Fruit fly (Drosophila melanogaster) whole organism, embryonic: ENCODE measurements around the gene AsnRS.

ENCODE experiments used
- Bgb ChIP-seq: fragments of 200-800 bp; sonication (Bioruptor generic); IDR thresholded peaks from 2 replicates; pipeline ENCODE4 v1.3.6; 2022; ENCODE audit warnings: missing biosample characterization, missing genetic modification characterization; ENCODE audit not compliant: partially characterized antibody
- Blimp-1 ChIP-seq: fragments of 200-800 bp; sonication (Bioruptor generic); optimal IDR thresholded peaks from 3 replicates; lab custom pipeline; 2018; ENCODE audit warnings: missing biosample characterization, missing genetic modification characterization, mild to moderate bottlenecking, moderate library complexity, missing genetic modification reagents
- CG10321 ChIP-seq: fragments of 200-800 bp; sonication (Bioruptor generic); IDR thresholded peaks from 2 replicates; pipeline ENCODE4 v1.3.6; 2022; ENCODE audit warnings: missing biosample characterization, missing genetic modification characterization
- CG12071 ChIP-seq: fragments of 200-800 bp; sonication (Bioruptor generic); optimal IDR thresholded peaks from 3 replicates; lab custom pipeline; 2018; ENCODE audit warnings: missing biosample characterization, mild to moderate bottlenecking, missing genetic modification characterization
- CG12769 ChIP-seq: fragments of 200-800 bp; sonication (Bioruptor generic); optimal IDR thresholded peaks from 2 replicates; lab custom pipeline; 2019; ENCODE audit warnings: missing biosample characterization, mild to moderate bottlenecking, missing genetic modification characterization, moderate library complexity
- CG13287 ChIP-seq: fragments of 200-800 bp; sonication (Bioruptor generic); IDR thresholded peaks from 2 replicates; pipeline ENCODE4 v1.3.6; 2022; ENCODE audit warnings: missing biosample characterization, missing genetic modification characterization; ENCODE audit not compliant: partially characterized antibody
- CG15601 ChIP-seq: fragments of 200-800 bp; sonication (Bioruptor generic); optimal IDR thresholded peaks from 3 replicates; lab custom pipeline; 2019; ENCODE audit warnings: missing biosample characterization, mild to moderate bottlenecking, missing genetic modification characterization, moderate library complexity
- CG16813 ChIP-seq: fragments of 200-800 bp; sonication (Bioruptor generic); IDR thresholded peaks from 3 replicates; pipeline ENCODE4 v1.3.6; 2022; ENCODE audit warnings: missing biosample characterization, missing genetic modification characterization; ENCODE audit not compliant: partially characterized antibody
- CG17359 ChIP-seq: fragments of 200-800 bp; sonication (Bioruptor generic); optimal IDR thresholded peaks from 3 replicates; lab custom pipeline; 2018; ENCODE audit warnings: missing biosample characterization, mild to moderate bottlenecking, missing genetic modification characterization, moderate library complexity
- CG17829 ChIP-seq: fragments of 200-800 bp; optimal IDR thresholded peaks from 2 replicates; lab custom pipeline; 2019; ENCODE audit warnings: missing biosample characterization, mild to moderate bottlenecking, missing genetic modification characterization, moderate library complexity
- CG2129 ChIP-seq: fragments of 200-800 bp; sonication (Bioruptor generic); IDR thresholded peaks from 2 replicates; pipeline ENCODE4 v1.3.6; 2022; ENCODE audit warnings: missing biosample characterization, missing genetic modification characterization; ENCODE audit not compliant: partially characterized antibody
- CG32532 ChIP-seq: fragments of 200-800 bp; sonication (Bioruptor generic); IDR thresholded peaks from 2 replicates; pipeline ENCODE4 v1.3.6; 2022; ENCODE audit warnings: missing biosample characterization, missing genetic modification characterization
- CG4820 ChIP-seq: fragments of 200-800 bp; sonication (Bioruptor generic); optimal IDR thresholded peaks from 3 replicates; lab custom pipeline; 2016; ENCODE audit warnings: missing biosample characterization, missing genetic modification characterization
- CG6654 ChIP-seq: fragments of 200-800 bp; sonication (Bioruptor generic); optimal IDR thresholded peaks from 2 replicates; lab custom pipeline; 2017; ENCODE audit warnings: missing biosample characterization, mild to moderate bottlenecking, missing genetic modification characterization
- CrebB ChIP-seq: fragments of 200-800 bp; sonication (Bioruptor generic); optimal IDR thresholded peaks from 3 replicates; lab custom pipeline; 2018; ENCODE audit warnings: missing biosample characterization, mild to moderate bottlenecking, missing genetic modification characterization
- Dfd ChIP-seq, 2 experiments: fragments of >200 bp; optimal IDR thresholded peaks; 2 replicates each; lab custom pipeline; 2017; ENCODE audit warnings: missing biosample characterization in 2 of 2, missing genetic modification characterization in 2 of 2
- Elba2 ChIP-seq: fragments of 200-800 bp; sonication (Bioruptor generic); optimal IDR thresholded peaks from 3 replicates; lab custom pipeline; 2016; ENCODE audit warnings: missing biosample characterization, missing genetic modification characterization
- Lim3 ChIP-seq: fragments of 200-800 bp; sonication (Bioruptor generic); IDR thresholded peaks from 2 replicates; pipeline ENCODE4 v1.3.6; 2022; ENCODE audit warnings: missing biosample characterization, missing genetic modification characterization
- MESR4 ChIP-seq: fragments of 200-800 bp; sonication (Bioruptor generic); optimal IDR thresholded peaks from 2 replicates; lab custom pipeline; 2018; ENCODE audit warnings: missing biosample characterization, mild to moderate bottlenecking, missing genetic modification characterization, moderate library complexity
- Rfx ChIP-seq: fragments of 200-800 bp; sonication (Bioruptor generic); IDR thresholded peaks from 2 replicates; pipeline ENCODE4 v1.3.6; 2022; ENCODE audit warnings: missing biosample characterization, missing genetic modification characterization
- Side ChIP-seq: fragments of 200-800 bp; sonication (Bioruptor generic); optimal IDR thresholded peaks from 2 replicates; lab custom pipeline; 2016; ENCODE audit warnings: missing biosample characterization, missing genetic modification characterization
- Spps ChIP-seq: fragments of 200-800 bp; sonication (Bioruptor generic); optimal IDR thresholded peaks from 2 replicates; lab custom pipeline; 2018; ENCODE audit warnings: missing biosample characterization, mild to moderate bottlenecking, missing genetic modification characterization
- ab ChIP-seq: fragments of 200-800 bp; sonication (Bioruptor generic); optimal IDR thresholded peaks from 2 replicates; lab custom pipeline; 2016; ENCODE audit warnings: missing biosample characterization, missing genetic modification characterization
- amos ChIP-seq: fragments of 200-800 bp; sonication (Bioruptor generic); IDR thresholded peaks from 2 replicates; pipeline ENCODE4 v1.3.6; 2022; ENCODE audit warnings: missing biosample characterization, missing genetic modification characterization; ENCODE audit not compliant: partially characterized antibody
- eyg ChIP-seq: fragments of 200-800 bp; sonication (Bioruptor generic); optimal IDR thresholded peaks from 3 replicates; lab custom pipeline; 2016; ENCODE audit warnings: missing biosample characterization, missing genetic modification characterization
- fd64A ChIP-seq: fragments of 200-800 bp; sonication (Bioruptor generic); optimal IDR thresholded peaks from 3 replicates; lab custom pipeline; 2018; ENCODE audit warnings: missing biosample characterization, mild to moderate bottlenecking, missing genetic modification characterization
- ftz-f1 ChIP-seq: fragments of 200-800 bp; sonication (Bioruptor generic); optimal IDR thresholded peaks from 2 replicates; lab custom pipeline; 2016; ENCODE audit warnings: missing biosample characterization, missing genetic modification characterization
- gem ChIP-seq: fragments of 200-800 bp; sonication (Bioruptor generic); optimal IDR thresholded peaks from 2 replicates; lab custom pipeline; 2019; ENCODE audit warnings: missing biosample characterization, mild to moderate bottlenecking, missing genetic modification characterization, moderate library complexity
- gsb-n ChIP-seq: fragments of 200-800 bp; sonication (Bioruptor generic); optimal IDR thresholded peaks from 3 replicates; lab custom pipeline; 2018; ENCODE audit warnings: missing biosample characterization, mild to moderate bottlenecking, missing genetic modification characterization
- hbn ChIP-seq: fragments of 200-800 bp; sonication (Bioruptor generic); IDR thresholded peaks from 2 replicates; pipeline ENCODE4 v1.3.6; 2022; ENCODE audit warnings: missing biosample characterization, missing genetic modification characterization; ENCODE audit not compliant: partially characterized antibody
- knrl ChIP-seq: fragments of 200-800 bp; sonication (Bioruptor generic); IDR thresholded peaks from 3 replicates; pipeline ENCODE4 v1.3.6; 2022; ENCODE audit warnings: missing biosample characterization, missing genetic modification characterization; ENCODE audit not compliant: partially characterized antibody
- nerfin-2 ChIP-seq: fragments of 200-800 bp; sonication (Bioruptor generic); IDR thresholded peaks from 2 replicates; pipeline ENCODE4 v1.3.6; 2022; ENCODE audit warnings: missing biosample characterization, missing genetic modification characterization; ENCODE audit not compliant: partially characterized antibody
- pnt ChIP-seq: fragments of 200-800 bp; sonication (Bioruptor generic); optimal IDR thresholded peaks from 3 replicates; lab custom pipeline; 2016; ENCODE audit warnings: missing biosample characterization, missing genetic modification characterization
- pzg ChIP-seq: fragments of 200-800 bp; sonication (Bioruptor generic); optimal IDR thresholded peaks from 3 replicates; lab custom pipeline; 2018; ENCODE audit warnings: missing biosample characterization, mild to moderate bottlenecking, missing genetic modification characterization, moderate library complexity
- sens ChIP-seq: fragments of 200-800 bp; sonication (Bioruptor generic); peaks from one replicate; lab custom pipeline; 2016; ENCODE audit warnings: missing biosample characterization, missing genetic modification characterization
- so ChIP-seq: fragments of 200-800 bp; sonication (Bioruptor generic); IDR thresholded peaks from 3 replicates; pipeline ENCODE4 v1.3.6; 2022; ENCODE audit warnings: missing biosample characterization, missing genetic modification characterization
- stwl ChIP-seq: fragments of 200-800 bp; sonication (Bioruptor generic); optimal IDR thresholded peaks from 3 replicates; lab custom pipeline; 2018; ENCODE audit warnings: missing biosample characterization, mild to moderate bottlenecking, missing genetic modification characterization, moderate library complexity
- sug ChIP-seq: fragments of 200-800 bp; optimal IDR thresholded peaks from 2 replicates; lab custom pipeline; 2019; ENCODE audit warnings: missing biosample characterization, mild to moderate bottlenecking, missing genetic modification characterization, moderate library complexity
- tin ChIP-seq: fragments of 200-800 bp; sonication (Bioruptor generic); optimal IDR thresholded peaks from 3 replicates; lab custom pipeline; 2016; ENCODE audit warnings: missing biosample characterization, missing genetic modification characterization
- trem ChIP-seq: fragments of 200-800 bp; optimal IDR thresholded peaks from 3 replicates; lab custom pipeline; 2019; ENCODE audit warnings: missing biosample characterization, mild to moderate bottlenecking, missing genetic modification characterization, moderate library complexity
- unc-4 ChIP-seq: fragments of 200-800 bp; sonication (Bioruptor generic); IDR thresholded peaks from 2 replicates; pipeline ENCODE4 v1.3.6; 2022; ENCODE audit warnings: missing biosample characterization, missing genetic modification characterization; ENCODE audit not compliant: partially characterized antibody
- vvl ChIP-seq: fragments of 200-800 bp; sonication (Bioruptor generic); IDR thresholded peaks from 2 replicates; pipeline ENCODE4 v1.3.6; 2022; ENCODE audit warnings: missing biosample characterization, missing genetic modification characterization
- yki ChIP-seq: fragments of >200 bp; optimal IDR thresholded peaks from 3 replicates; lab custom pipeline; 2018

Gene AsnRS

DNA sequence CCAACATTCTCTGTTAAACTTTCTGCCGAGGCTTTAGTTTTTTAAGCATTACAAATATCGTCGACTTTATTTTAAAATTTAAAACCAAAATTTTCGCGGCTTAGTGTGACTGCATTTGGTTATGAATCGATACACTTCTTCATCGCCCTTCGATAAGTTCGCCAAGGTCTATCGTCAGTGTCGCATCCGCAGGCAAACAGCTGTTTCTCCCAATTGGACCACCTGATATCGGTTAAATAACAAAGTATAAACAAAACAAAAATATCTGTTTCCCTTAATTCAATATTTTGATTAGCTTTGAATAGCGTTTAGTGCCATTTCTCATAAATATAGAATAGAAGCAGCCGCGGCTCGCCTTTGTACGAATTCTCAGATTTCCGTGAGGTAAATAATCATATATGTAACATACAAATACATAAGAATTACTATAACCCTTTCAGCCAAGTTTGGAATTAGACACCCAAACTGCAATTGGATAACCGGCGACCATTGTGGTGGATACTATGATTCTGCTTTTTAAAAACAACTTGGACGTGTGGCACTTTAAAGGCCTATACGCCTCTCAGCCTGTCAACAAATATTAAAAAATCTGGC, 17.5 kb downstream of the AsnRS start, which contains the start of gene CG10561 (continued):
- TF ChIP-seq CrebB (tag; lab: Kevin White, UChicago) (no peak), sug (peak; percentile 21), ftz-f1 (no peak), fd64A (GFP tag; lab: Kevin White, UChicago) (no peak), unc-4 (peak; percentile 78), gsb-n (tag; lab: Kevin White, UChicago) (no peak), CG16813 (GFP tag; lab: Robert Waterston, UW) (peak; percentile 58; the same call in 2 of the 3 replicates), gem (tag; lab: Kevin White, UChicago) (no peak), Dfd (GFP tag; optimal IDR thresholded peaks at IDR 0.05; lab: Kevin White, UChicago) (no peak), amos (GFP tag; lab: Robert Waterston, UW) (peak; percentile 62; the same call in 1 of the 2 replicates), Rfx (GFP tag; lab: Robert Waterston, UW) (no peak), CG13287 (GFP tag; lab: Robert Waterston, UW) (peak; percentile 88), tin (GFP tag; lab: Kevin White, UChicago) (no peak), Spps (tag; lab: Kevin White, UChicago) (no peak), sens (GFP tag; lab: Kevin White, UChicago) (peak; percentile 60), ab (no peak), CG4820 (GFP tag; lab: Kevin White, UChicago) (no peak), pnt (GFP tag; lab: Kevin White, UChicago) (no peak), yki (lab: Kevin White, UChicago) (no peak), knrl (peak; percentile 53; the same call in 2 of the 3 replicates), CG10321 (GFP tag; lab: Robert Waterston, UW) (no peak), CG12769 (tag; lab: Kevin White, UChicago) (no peak), eyg (no peak), stwl (tag; lab: Kevin White, UChicago) (peak; percentile 68), trem (tag; lab: Kevin White, UChicago) (peak; percentile 41), nerfin-2 (GFP tag; lab: Robert Waterston, UW) (peak; percentile 71), CG6654 (GFP tag; lab: Kevin White, UChicago) (no peak), Bgb (GFP tag; lab: Robert Waterston, UW) (peak; percentile 70), hbn (peak; percentile 78), CG2129 (GFP tag; lab: Robert Waterston, UW) (peak; percentile 31; the same call in 1 of the 2 replicates), CG32532 (GFP tag; lab: Robert Waterston, UW) (no peak), pzg (GFP tag; lab: Kevin White, UChicago) (peak; percentile 79), CG15601 (tag; lab: Kevin White, UChicago) (no peak), CG17829 (tag; lab: Kevin White, UChicago) (no peak), MESR4 (peak; percentile 17), so (no peak), Elba2 (GFP tag; lab: Kevin White, UChicago) (peak; percentile 90)

DNA sequence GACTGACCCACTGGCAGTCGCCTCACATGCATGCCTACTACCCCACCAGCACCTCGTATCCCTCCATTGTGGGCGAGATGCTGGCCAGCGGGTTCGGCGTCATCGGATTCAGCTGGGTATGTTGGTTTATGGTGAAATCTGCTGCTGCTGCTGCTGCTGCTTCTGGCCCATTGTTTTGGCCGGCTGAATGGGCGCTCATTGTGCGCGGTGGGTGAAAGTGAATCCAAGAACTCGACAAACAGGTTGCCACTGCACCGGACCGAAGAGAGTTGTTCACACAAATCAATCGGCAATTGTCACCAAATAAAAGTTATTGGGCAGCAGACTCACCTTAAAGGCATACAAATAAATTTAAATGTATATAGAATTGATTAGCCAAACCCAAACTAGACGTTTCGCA, 19.6 kb downstream of the AsnRS start:
- TF ChIP-seq CG12071 (GFP tag; lab: Kevin White, UChicago) (no peak), vvl (GFP tag; lab: Robert Waterston, UW) (no peak), Side (GFP tag; lab: Kevin White, UChicago) (no peak), Blimp-1 (GFP tag; lab: Kevin White, UChicago) (peak; percentile 88), Lim3 (GFP tag; lab: Robert Waterston, UW) (0 out of 2 replicates have a peak, but pooled peaks have one; percentile 3), CG17359 (no peak)
